Worm (Caenorhabditis elegans) whole organism, midembryonic: ENCODE data around the gene C18B2.3.

Source experiments
- cog-1 ChIP-seq: sonication (generic microtip); optimal IDR thresholded peaks from 2 replicates; lab custom pipeline; 2016; ENCODE audit warnings: missing genetic modification characterization, missing compliant biosample characterization
- flt-1 ChIP-seq: fragments of 200-800 bp; sonication (Bioruptor generic); IDR thresholded peaks from 2 replicates; pipeline ENCODE4 v1.3.6; 2022; ENCODE audit warnings: missing genetic modification characterization, missing compliant biosample characterization
- klf-2 ChIP-seq: fragments of 200-800 bp; sonication (Bioruptor generic); conservative IDR thresholded peaks from 2 replicates; pipeline ENCODE4 v1.3.6; 2022; ENCODE audit warnings: missing genetic modification reagents, missing genetic modification characterization, missing compliant biosample characterization
- med-1 ChIP-seq: sonication (generic microtip); optimal IDR thresholded peaks from 2 replicates; lab custom pipeline; 2017; ENCODE audit warnings: missing genetic modification characterization, mild to moderate bottlenecking, missing compliant biosample characterization, antibody characterized with exemption, missing genetic modification reagents; ENCODE audit not compliant: insufficient read depth
- ztf-23 ChIP-seq: fragments of 200-800 bp; sonication (Bioruptor generic); IDR thresholded peaks from 2 replicates; pipeline ENCODE4 v1.3.6; 2022; ENCODE audit warnings: missing genetic modification reagents, missing genetic modification characterization, missing compliant biosample characterization
- ztf-29 ChIP-seq: fragments of 200-800 bp; sonication (Bioruptor generic); IDR thresholded peaks from 2 replicates; pipeline ENCODE4 v1.3.6; 2022; ENCODE audit warnings: missing genetic modification reagents, missing genetic modification characterization, missing compliant biosample characterization

ce11 chrX:3601531-3601930 lies at the start of gene C18B2.3:
- no peak for TF ChIP-seq cog-1 (tag; lab: Kevin White, UChicago)
- TF ChIP-seq flt-1 = no peak
- TF ChIP-seq med-1 (GFP tag; lab: Kevin White, UChicago) = no peak
- no peak for TF ChIP-seq klf-2 (GFP tag; lab: Robert Waterston, UW)
- no peak for TF ChIP-seq ztf-29 (GFP tag; lab: Robert Waterston, UW)
- no peak for TF ChIP-seq ztf-23
